Fruit fly (Drosophila melanogaster) whole organism, larva: ENCODE data around the gene Mocs2A.
"Not testable (repeated sequence)": the region's sequence is repeated elsewhere in the genome, so short reads cannot be mapped to it uniquely, and the experiment has no call there.

ENCODE experiments used
- noc ChIP-seq: fragments of 200-800 bp; sonication (Bioruptor generic); optimal IDR thresholded peaks from 3 replicates; lab custom pipeline; 2019; ENCODE audit warnings: missing biosample characterization, mild to moderate bottlenecking, missing genetic modification characterization, moderate library complexity

Gene Mocs2A

DNA sequence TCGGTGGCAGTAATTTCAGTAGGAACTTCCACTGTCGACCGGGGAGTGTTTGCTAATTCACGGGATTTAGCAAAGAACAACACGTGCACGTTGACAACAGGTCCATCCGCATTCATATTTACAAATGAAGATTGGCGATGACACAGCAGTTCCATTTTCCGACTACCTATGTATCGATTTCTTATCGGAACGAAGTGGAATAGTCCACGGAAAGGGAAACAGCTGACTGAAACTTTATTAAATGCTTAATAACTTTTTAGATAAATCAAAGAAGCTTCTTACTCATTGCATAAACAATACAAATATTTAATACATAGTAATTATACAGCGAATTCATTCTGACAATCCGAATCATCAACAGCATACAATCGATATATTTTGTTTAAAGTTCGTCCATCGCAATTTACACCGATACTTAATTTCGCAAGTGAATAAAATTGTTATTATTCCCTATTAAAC, at the start of gene Mocs2A, which contains the start of the genes Mocs2B and Clbn:
Mocs2A (minus strand) TSS at position 129 of the 459 bp plus-strand sequence.
Mocs2B (minus strand) TSS at position 129 of the 459 bp plus-strand sequence.
Clbn (plus strand) TSS at position 272 of the 459 bp plus-strand sequence.
- TF ChIP-seq noc, result no peak

DNA sequence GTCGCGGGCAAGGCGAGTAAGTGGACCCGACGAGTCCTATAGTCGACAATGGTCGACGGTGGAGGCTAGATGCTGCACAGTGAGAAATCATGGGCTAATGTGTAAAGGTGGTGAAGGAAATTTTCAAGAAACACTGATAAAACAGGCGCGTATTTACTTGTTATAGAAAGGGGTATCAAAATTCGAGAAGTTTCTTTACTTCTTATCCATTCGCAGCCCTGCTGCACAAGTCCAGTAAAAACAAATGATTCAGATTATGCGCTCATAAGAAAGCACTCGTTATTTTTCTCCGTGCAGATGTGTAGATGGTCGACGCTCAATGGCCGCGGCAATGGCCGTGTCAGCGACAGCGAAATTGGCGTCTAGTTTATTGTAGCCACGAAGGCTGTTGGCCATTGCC, 49.4 kb upstream of the Mocs2A start:
- no peak for TF ChIP-seq noc

DNA sequence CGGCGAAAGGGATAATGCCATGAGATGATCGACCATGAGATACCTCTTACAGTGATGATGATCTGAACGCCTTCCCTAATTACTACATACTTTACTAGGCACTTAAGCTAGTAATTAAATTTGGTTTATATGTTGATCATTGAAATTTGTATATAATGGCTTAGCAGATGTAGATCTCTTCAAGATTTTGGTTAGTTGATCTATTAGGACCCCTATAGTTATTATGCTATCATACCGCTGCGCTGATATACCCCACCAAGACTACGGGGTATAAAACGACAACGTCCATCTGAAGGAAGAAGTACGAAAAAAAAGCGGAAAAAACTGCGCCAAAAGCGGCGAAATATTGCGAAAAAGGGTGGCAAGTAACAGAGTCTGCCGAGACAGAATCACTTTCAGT, 47.1 kb upstream of the Mocs2A start:
- no peak for TF ChIP-seq noc

DNA sequence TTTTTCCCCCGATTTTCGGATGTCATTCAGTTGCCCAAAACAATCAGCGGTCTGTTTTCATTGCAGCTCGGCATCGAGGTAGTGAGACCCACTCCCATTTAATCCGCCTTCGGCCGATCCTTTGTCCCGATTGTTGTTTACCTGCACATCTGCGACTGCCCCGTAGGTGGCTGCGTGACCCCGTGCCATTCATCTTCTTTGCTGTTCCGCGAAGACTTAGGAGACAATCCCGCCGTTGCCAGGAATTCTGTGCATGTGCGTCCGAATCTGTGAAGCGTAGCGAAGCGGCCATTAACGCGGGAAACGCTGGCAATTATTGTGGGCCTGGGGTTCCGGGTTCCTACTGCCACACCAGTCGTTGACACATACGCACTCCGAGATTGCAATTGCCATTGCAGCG, 45.8 kb upstream of the Mocs2A start:
- TF ChIP-seq noc, result no peak

DNA sequence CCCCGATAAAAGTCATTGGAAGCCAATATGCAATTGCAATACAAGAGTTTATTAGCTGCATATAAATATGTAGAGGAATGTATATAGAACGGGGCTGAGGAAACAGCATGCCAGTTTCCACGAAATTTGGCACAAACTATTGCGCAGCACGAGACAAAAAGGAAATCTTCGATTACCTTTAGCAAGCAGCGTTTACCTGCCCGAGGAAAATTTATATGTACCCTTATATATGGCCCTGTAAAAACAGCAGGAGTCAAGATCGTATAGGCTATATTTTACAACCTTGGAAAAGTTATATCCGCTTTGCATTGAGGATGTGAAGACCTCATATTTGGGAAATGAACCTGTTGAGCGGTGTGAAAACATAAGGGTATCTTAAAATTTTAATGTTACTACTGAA, 45.2 kb upstream of the Mocs2A start:
- TF ChIP-seq noc, result no peak

DNA sequence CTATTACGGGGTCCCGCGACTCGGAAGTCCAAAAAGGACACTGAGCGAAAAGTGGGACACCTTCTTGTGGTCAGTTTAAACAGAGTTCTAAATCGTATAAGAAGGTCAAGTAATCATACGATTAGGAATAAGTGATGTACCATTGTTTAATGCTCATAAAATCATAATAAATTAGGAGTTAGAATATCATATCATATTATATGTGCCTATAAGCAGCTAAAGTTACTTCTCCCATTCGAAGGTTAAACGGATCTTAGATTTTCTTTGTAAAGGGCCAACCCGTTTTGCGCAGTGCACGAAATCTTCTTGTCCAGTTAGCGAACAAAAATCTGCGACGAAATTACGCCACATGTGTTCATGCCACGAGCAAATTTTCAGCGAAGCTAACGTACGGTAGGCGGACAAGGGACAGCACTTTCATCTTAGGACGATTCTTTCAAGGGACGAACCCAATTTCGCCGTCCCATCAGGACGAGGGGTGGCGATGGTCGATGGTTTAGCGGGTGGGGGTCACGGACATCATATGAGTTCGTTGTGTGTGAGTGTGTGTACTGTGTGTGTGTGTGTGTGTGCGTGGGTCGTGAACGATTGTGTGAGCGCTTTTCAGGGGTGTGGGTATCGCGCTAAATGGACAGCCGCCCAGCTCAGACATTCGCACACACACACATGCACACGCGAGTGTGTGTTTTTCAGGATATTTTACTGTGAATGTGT, 41.3 kb upstream of the Mocs2A start:
- no peak for TF ChIP-seq noc

DNA sequence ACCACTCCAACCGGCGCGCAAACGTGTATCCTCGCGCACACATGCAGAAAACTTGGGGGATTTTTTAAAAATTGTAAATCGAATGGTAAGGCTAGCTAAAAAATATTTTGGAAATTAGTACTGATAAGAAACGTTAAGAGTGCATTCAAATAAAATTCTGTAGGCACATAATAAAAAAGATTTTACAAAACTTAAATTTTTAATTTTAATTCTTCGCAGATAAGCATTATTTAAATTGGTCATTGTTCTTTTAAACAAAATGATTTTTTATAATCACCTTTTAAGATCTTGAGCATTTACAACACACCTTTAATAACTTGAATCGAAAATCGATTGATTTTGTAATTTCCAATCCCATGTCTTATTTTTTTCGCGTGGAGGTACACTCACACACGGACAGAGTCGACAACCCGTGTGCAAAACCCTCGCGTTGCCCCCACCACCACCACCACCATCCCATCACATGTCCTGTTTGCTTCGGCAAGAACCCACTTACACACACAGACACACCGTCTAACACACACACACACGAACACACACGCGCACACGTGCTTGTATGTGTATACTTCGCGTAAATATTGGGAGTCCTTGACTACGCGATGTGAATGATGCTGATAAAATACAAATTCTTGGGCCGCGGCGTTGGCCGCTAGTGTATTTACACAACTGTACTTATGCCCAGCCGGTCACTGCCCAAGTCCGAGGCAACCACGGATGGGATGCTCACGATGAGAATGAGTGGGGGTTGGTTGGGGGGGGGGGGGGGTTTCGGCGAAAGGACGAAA, 40.4 kb upstream of the Mocs2A start:
- no peak for TF ChIP-seq noc

DNA sequence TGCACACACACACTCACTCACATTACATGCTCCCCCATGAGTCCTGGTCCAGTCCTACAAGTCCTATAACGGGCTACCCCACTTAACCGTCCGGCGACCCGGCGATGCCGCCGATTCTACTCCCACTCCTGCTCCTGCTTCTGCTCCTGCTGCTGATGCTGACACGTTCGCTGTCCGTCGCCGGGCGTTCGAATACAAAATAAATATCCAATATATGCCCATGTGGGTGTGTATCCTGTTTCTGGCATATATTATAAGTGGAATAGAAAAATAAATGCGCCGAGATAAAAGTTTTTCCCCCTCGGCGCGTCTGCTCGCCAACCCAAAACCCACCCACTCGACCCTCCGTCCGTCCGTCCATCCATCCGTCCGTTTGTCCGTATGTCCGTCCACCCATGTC, 39.6 kb upstream of the Mocs2A start:
- TF ChIP-seq noc, result no peak

DNA sequence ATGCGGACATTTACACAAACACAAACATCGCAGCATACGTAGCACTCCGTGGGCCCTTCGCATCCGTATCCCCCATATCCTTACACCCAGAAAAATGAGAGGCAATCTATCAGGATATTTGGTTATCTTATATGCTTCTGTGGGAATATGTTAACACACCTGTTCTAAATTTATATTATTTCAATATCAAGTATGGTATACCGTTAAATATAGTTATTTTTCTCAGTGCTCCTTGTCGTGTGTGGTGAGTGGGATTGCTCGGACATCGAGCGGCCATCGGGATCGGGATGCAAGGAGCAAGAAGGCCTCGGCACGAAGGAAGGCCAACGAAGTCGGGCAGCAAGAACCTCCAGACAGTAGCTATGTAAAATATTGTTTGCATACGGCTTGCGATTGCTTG, 34.4 kb upstream of the Mocs2A start:
- no peak for TF ChIP-seq noc

DNA sequence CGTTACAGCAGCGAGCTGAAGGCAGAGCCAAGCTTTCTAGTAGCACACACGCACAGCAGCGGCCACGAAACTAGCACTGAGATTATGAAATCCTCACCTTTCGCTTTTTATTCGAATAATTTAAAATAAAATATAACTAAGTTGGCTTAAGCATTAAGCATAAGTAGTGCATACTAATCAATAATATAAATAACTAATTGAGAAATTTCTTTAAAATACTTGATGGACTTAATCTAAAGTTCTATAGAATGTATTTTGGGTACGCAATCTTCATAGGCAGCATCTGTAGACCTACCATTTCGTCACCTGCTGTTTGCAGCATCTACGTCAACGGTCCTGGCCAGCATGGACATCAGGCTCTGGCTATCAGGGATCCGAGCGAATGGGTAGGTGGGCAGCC, 25.2 kb upstream of the Mocs2A start:
- no peak for TF ChIP-seq noc

DNA sequence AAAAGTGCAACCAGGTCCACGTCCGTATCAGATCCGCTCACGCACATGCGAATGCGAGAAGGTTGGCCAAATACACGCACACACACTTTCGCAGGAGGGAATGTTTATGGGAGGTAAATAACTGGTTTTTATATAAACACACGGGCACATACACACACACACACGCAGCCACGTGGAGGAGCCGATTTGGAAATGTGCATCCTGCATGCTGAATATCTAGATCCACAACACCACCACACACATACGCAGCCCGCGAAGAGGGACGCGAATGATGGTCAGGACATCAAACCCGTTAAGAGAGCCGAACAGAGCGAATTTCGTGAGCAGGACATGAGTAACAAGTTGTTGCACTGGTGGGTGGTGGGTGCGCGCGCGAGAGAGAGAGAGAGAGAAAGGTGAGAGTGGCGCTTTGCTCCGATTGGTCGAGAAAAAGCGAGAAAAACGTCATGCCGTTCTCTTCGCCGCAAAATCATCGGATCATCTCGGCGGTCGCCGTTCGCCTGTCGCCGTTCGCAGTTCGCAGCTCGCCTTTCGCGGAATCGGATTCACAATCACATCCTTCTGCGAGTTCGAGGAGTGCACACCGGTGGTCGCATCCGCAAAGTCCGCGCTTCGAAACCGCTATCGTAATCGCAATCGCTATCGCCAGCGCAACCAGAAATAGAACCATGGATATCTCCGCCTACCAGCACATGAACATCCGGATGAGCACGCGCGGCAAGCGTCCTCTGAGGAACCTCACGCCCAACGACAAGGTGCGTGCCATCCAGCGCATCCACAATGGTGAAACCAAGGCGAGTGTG, 10.6 kb upstream of the Mocs2A start, which contains the start of gene danr:
danr (plus strand) TSS at position 508 of the 803 bp plus-strand sequence.
- no peak for TF ChIP-seq noc

DNA sequence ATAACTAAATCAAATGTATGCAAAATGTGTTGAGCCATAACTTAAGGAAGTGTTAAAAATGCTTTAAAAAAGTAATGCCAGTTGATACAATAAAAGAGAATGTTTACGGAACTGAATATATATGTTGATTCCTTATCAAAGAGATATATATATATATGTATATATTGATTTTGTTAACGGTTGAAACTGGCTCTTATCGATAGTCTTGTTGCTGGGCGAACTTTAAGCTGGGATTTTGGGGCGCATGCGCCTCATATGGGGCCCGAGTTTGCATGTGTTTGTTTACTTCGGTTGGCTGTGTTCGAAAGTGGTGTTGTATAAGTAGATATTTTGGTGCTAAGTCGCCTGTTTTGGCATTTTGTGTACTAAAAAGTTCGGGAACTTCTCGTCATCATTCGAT, 3.9 kb upstream of the Mocs2A start, which contains the start of gene Bili:
Bili (plus strand) TSS at position 265 of the 400 bp plus-strand sequence.
- not testable (repeated sequence) for TF ChIP-seq noc

DNA sequence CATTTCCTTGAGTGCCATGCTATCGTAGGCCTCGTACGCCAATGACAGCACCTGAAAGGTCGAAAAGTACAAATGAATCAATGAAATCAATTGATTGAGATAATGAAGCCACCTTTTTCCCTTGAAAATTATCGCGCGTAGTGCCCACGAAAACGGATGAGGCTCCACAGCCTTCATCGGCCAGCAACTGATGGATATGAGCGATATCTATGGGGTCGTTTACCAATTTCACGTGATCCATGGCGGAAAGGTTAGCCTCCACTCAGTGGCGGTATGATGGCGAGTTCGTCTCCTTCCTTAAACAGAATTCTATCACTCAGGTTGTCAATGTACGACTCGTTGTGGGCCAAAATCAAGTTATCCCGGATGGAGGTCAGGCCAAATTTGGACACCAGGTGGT, 336 bp downstream of the Mocs2A start:
- TF ChIP-seq noc, result no peak

DNA sequence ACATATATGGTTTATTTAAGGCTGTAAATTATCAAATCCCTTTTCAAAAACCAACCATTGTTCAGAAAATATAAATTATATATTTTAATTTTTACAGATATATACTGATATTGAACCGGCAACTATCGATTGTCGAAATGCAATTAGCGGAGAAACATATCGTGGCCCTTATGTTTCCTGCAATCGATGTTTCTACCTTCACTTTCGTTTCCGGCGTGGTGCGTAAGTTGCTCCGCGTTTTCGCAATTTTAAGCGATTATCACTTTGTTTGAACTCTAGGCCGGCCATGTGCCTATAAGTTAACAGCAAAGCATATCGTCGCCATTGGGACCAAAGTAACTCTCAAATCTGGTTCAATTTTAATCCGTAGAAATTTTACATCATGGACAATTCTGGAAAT, 3.9 kb downstream of the Mocs2A start, which contains the start of gene vig2:
vig2 (plus strand) TSS at position 112 of the 400 bp plus-strand sequence.
- not testable (repeated sequence) for TF ChIP-seq noc

DNA sequence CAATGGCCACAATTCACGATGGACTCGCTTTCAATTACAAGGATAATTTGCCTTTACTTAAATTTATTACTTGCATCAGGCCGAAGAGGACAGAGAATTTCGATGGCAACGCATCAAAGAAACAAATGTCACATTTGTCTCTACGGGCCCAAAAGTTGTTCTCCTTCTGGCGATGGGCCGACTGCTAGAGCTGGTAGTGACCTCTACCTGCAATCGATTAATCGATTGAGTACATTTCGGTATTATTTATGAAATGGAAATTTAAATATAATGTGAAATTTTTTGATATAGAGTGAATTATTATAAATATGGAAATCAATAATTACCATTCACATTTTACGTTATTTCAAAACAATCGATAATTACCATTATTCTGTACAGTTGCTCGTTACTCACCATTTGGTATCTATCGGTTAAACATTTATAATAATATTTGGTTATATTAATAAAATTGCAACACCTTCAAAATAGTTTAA, 4.4 kb downstream of the Mocs2A start, which contains the start of the genes CG31510 and TTLL5:
CG31510 (minus strand) TSS at position 185 of the 476 bp plus-strand sequence.
TTLL5 (minus strand) TSS at position 185 of the 476 bp plus-strand sequence.
- TF ChIP-seq noc, result no peak

DNA sequence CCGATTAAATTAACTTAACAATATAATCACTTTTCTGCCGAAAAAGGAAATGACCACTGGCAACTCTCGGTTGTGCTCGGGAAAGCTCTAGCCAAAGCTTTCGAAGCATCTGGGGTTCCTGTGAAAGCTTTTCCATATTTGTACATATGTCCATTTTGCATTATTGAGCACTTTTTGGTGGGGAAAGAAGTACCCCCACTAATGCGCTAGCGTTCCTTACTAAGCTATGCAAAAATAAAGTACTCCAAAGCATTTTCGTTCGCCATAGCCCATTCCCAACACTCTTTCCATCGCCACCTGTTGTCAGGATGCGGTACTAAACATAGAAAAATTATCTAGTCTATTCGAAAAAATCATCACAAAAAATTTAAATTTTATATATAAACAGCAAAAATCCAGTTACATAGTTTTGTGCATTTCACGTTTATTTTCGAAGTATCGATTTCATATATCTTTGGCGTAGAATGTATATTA, 14.7 kb downstream of the Mocs2A start, which contains the start of gene Nepl16:
Nepl16 (minus strand) TSS at position 51 of the 474 bp plus-strand sequence.
- TF ChIP-seq noc, result no peak
